Worm (Caenorhabditis elegans): ENCODE measurements around the gene F23B12.4.

The F23B12.4 gene

ce11 chrV:14427069-14427825 is 13.7 kb upstream of the F23B12.4 start:
- TF ChIP-seq aha-1 (tag) = peak; percentile 30
- peak in 1 of 2 experiments; percentile 99 for TF ChIP-seq unc-62 (GFP tag; optimal IDR thresholded peaks at IDR 0.05 in 1 of 2)
- no peak for TF ChIP-seq unc-62 (tag; optimal IDR thresholded peaks at IDR 0.05)
- no peak for TF ChIP-seq fos-1 (tag; optimal IDR thresholded peaks at IDR 0.05)

- no peak for TF ChIP-seq lin-29 (GFP tag; IDR thresholded peaks at IDR 0.05)
- peak in 1 of 2 experiments; percentile 29 for TF ChIP-seq unc-62 (GFP tag; optimal IDR thresholded peaks at IDR 0.05 in 1 of 2)
- no peak for TF ChIP-seq unc-62 (tag; optimal IDR thresholded peaks at IDR 0.05)
- no peak for TF ChIP-seq aha-1 (tag)
- no peak for TF ChIP-seq dpl-1 (GFP tag; optimal IDR thresholded peaks at IDR 0.05)
Measured at ce11 chrV:14428865-14429264, 12.1 kb upstream of the F23B12.4 start, which contains the start of gene F23B12.1. TSS of gene F23B12.1 (plus strand) at chrV:14429165.

ce11 chrV:14432259-14432658 is 8.7 kb upstream of the F23B12.4 start, which contains the start of gene egl-1:
TSS of gene egl-1 (minus strand) at chrV:14432359.
- no peak for TF ChIP-seq lin-29 (GFP tag; IDR thresholded peaks at IDR 0.05)
- no peak for TF ChIP-seq zip-11 (GFP tag; IDR thresholded peaks at IDR 0.05)
- no peak for TF ChIP-seq lsy-2 (tag; optimal IDR thresholded peaks at IDR 0.05)
- TF ChIP-seq nhr-111 (GFP tag; optimal IDR thresholded peaks at IDR 0.05) = no peak
- TF ChIP-seq pha-4 (GFP tag; IDR thresholded peaks at IDR 0.05) = no peak
- TF ChIP-seq pha-4 (tag; optimal IDR thresholded peaks at IDR 0.05) = no peak
- no peak for TF ChIP-seq madf-9 (GFP tag; conservative IDR thresholded peaks at IDR 0.05)
- no peak for TF ChIP-seq Y5F2A.4 (GFP tag; optimal IDR thresholded peaks at IDR 0.05)
- TF ChIP-seq ZK546.5 (tag; optimal IDR thresholded peaks at IDR 0.05) = no peak
- TF ChIP-seq dmd-6 (GFP tag; IDR thresholded peaks at IDR 0.05) = no peak
- no peak for TF ChIP-seq lin-38 (GFP tag; IDR thresholded peaks at IDR 0.05)
- TF ChIP-seq mes-2 (tag; optimal IDR thresholded peaks at IDR 0.05; ENCODE audit: poor library complexity, severe bottlenecking) = no peak
- TF ChIP-seq rbr-2 (tag; optimal IDR thresholded peaks at IDR 0.05) = no peak
- no peak for TF ChIP-seq zfp-2 (tag; optimal IDR thresholded peaks at IDR 0.05)
- no peak for TF ChIP-seq F44E2.7 (GFP tag; IDR thresholded peaks at IDR 0.05)
- TF ChIP-seq nhr-77 (tag; optimal IDR thresholded peaks at IDR 0.05) = no peak
- TF ChIP-seq daf-8 (GFP tag; IDR thresholded peaks at IDR 0.05) = no peak
- TF ChIP-seq hlh-30 (tag; optimal IDR thresholded peaks at IDR 0.05; ENCODE audit: insufficient read depth) = no peak
- no peak for TF ChIP-seq lin-1 (GFP tag; IDR thresholded peaks at IDR 0.05)
- TF ChIP-seq nhr-28 (tag; optimal IDR thresholded peaks at IDR 0.05) = no peak
- TF ChIP-seq aly-2 (tag; optimal IDR thresholded peaks at IDR 0.05) = no peak

ce11 chrV:14433584-14433983 is 7.4 kb upstream of the F23B12.4 start:
- TF ChIP-seq nhr-77 (tag; optimal IDR thresholded peaks at IDR 0.05) (no peak), snpc-4 (tag; optimal IDR thresholded peaks at IDR 0.05) (no peak), mxl-2 (GFP tag; conservative IDR thresholded peaks at IDR 0.05) (no peak), Y48G9A.11 (GFP tag; IDR thresholded peaks at IDR 0.05) (no peak), Y105C5A.15 (GFP tag; IDR thresholded peaks at IDR 0.05) (no peak), daf-8 (GFP tag; IDR thresholded peaks at IDR 0.05) (no peak), aly-2 (tag; optimal IDR thresholded peaks at IDR 0.05) (no peak), tag-97 (GFP tag; IDR thresholded peaks at IDR 0.05) (no peak), ceh-44 (GFP tag; IDR thresholded peaks at IDR 0.05) (no peak), hlh-30 (tag; optimal IDR thresholded peaks at IDR 0.05; ENCODE audit: insufficient read depth) (no peak), ceh-82 (tag; optimal IDR thresholded peaks at IDR 0.05) (no peak), mdt-29 (GFP tag; IDR thresholded peaks at IDR 0.05) (no peak), nhr-102 (tag; optimal IDR thresholded peaks at IDR 0.05) (no peak), ctbp-1 (GFP tag; IDR thresholded peaks at IDR 0.05) (no peak), Y5F2A.4 (GFP tag; optimal IDR thresholded peaks at IDR 0.05) (no peak), attf-4 (tag; optimal IDR thresholded peaks at IDR 0.05) (no peak), skn-1 (tag; optimal IDR thresholded peaks at IDR 0.05) (no peak), nhr-48 (tag; optimal IDR thresholded peaks at IDR 0.05) (no peak), lin-38 (GFP tag; IDR thresholded peaks at IDR 0.05) (no peak)
